Worm (Caenorhabditis elegans) whole organism, mixed stage, embryonic: Measurements from ENCODE around the gene srz-24.
"Not testable (repeated sequence)": the region's sequence is repeated elsewhere in the genome, so short reads cannot be mapped to it uniquely, and the experiment has no call there.

Experiments used
- M03D4.4 ChIP-seq: sonication (generic microtip); optimal IDR thresholded peaks from 2 replicates; lab custom pipeline; 2017; ENCODE audit warnings: mild to moderate bottlenecking, missing genetic modification characterization, missing compliant biosample characterization
- bed-3 ChIP-seq: fragments of 200-800 bp; sonication (Bioruptor generic); optimal IDR thresholded peaks from 3 replicates; lab custom pipeline; 2018; ENCODE audit warnings: mild to moderate bottlenecking, missing genetic modification characterization, moderate library complexity, missing compliant biosample characterization
- blmp-1 ChIP-seq: fragments of 150-350 bp; optimal IDR thresholded peaks from 2 replicates; lab custom pipeline; 2014; ENCODE audit warnings: missing biosample characterization, missing genetic modification characterization
- ceh-39 ChIP-seq: fragments of 150-350 bp; optimal IDR thresholded peaks from 2 replicates; lab custom pipeline; 2014; ENCODE audit warnings: missing biosample characterization, missing genetic modification characterization
- ceh-43 ChIP-seq: fragments of 200-800 bp; sonication (Bioruptor generic); optimal IDR thresholded peaks from 2 replicates; lab custom pipeline; 2018; ENCODE audit warnings: mild to moderate bottlenecking, missing genetic modification characterization, moderate library complexity, missing compliant biosample characterization
- ceh-83 ChIP-seq: fragments of 200-800 bp; sonication (Bioruptor generic); optimal IDR thresholded peaks from 2 replicates; lab custom pipeline; 2018; ENCODE audit warnings: mild to moderate bottlenecking, missing genetic modification characterization, missing compliant biosample characterization
- ces-1 ChIP-seq: fragments of 150-350 bp; optimal IDR thresholded peaks from 2 replicates; lab custom pipeline; 2014; ENCODE audit warnings: missing biosample characterization, missing genetic modification reagents, missing genetic modification characterization
- cnd-1 ChIP-seq: fragments of 200-800 bp; sonication (Bioruptor generic); optimal IDR thresholded peaks from 2 replicates; lab custom pipeline; 2018; ENCODE audit warnings: mild to moderate bottlenecking, missing genetic modification characterization, missing compliant biosample characterization
- drap-1 ChIP-seq: fragments of 200-800 bp; sonication (Bioruptor generic); optimal IDR thresholded peaks from 3 replicates; lab custom pipeline; 2018; ENCODE audit warnings: mild to moderate bottlenecking, missing genetic modification characterization, missing compliant biosample characterization
- flh-1 ChIP-seq: fragments of 200-800 bp; sonication (Bioruptor generic); optimal IDR thresholded peaks from 2 replicates; lab custom pipeline; 2018; ENCODE audit warnings: mild to moderate bottlenecking, missing genetic modification characterization, moderate library complexity, missing compliant biosample characterization
- ham-2 ChIP-seq: fragments of 200-800 bp; sonication (Bioruptor generic); optimal IDR thresholded peaks from 2 replicates; lab custom pipeline; 2018; ENCODE audit warnings: mild to moderate bottlenecking, missing genetic modification characterization, missing compliant biosample characterization
- hlh-1 ChIP-seq: fragments of 150-350 bp; optimal IDR thresholded peaks from 2 replicates; lab custom pipeline; 2014; ENCODE audit warnings: missing biosample characterization, missing genetic modification reagents, missing genetic modification characterization
- lin-13 ChIP-seq: fragments of 150-350 bp; optimal IDR thresholded peaks from 2 replicates; lab custom pipeline; 2014; ENCODE audit warnings: missing biosample characterization, missing genetic modification characterization
- lin-32 ChIP-seq: fragments of 200-800 bp; sonication (Bioruptor generic); optimal IDR thresholded peaks from 2 replicates; lab custom pipeline; 2018; ENCODE audit warnings: mild to moderate bottlenecking, missing genetic modification characterization, missing compliant biosample characterization
- lsy-2 ChIP-seq: fragments of 150-350 bp; optimal IDR thresholded peaks from 2 replicates; lab custom pipeline; 2014; ENCODE audit warnings: missing biosample characterization, missing genetic modification characterization
- mab-5 ChIP-seq: fragments of 150-350 bp; optimal IDR thresholded peaks from 2 replicates; lab custom pipeline; 2014; ENCODE audit warnings: missing biosample characterization, missing genetic modification characterization
- mep-1 ChIP-seq: fragments of 150-350 bp; optimal IDR thresholded peaks from 2 replicates; lab custom pipeline; 2017; ENCODE audit warnings: missing biosample characterization, missing genetic modification reagents, missing genetic modification characterization, inconsistent platforms
- mls-2 ChIP-seq: sonication (generic microtip); optimal IDR thresholded peaks from 2 replicates; lab custom pipeline; 2016; ENCODE audit warnings: mild to moderate bottlenecking, missing genetic modification characterization, moderate library complexity, missing compliant biosample characterization
- nhr-12 ChIP-seq: fragments of 150-350 bp; optimal IDR thresholded peaks from 2 replicates; lab custom pipeline; 2014; ENCODE audit warnings: missing biosample characterization, missing genetic modification characterization
- nhr-2 ChIP-seq: fragments of 150-350 bp; optimal IDR thresholded peaks from 2 replicates; lab custom pipeline; 2014; ENCODE audit warnings: missing biosample characterization, missing genetic modification characterization
- nhr-237 ChIP-seq: fragments of 150-350 bp; optimal IDR thresholded peaks from 2 replicates; lab custom pipeline; 2014; ENCODE audit warnings: missing biosample characterization, missing genetic modification characterization
- nhr-28 ChIP-seq: fragments of 150-350 bp; optimal IDR thresholded peaks from 2 replicates; lab custom pipeline; 2014; ENCODE audit warnings: missing biosample characterization, missing genetic modification characterization
- nhr-76 ChIP-seq: sonication (generic microtip); optimal IDR thresholded peaks from 2 replicates; lab custom pipeline; 2017; ENCODE audit warnings: missing biosample characterization, missing genetic modification characterization
- pha-4 ChIP-seq: fragments of 150-350 bp; optimal IDR thresholded peaks from 2 replicates; lab custom pipeline; 2018; ENCODE audit warnings: missing biosample characterization, missing genetic modification reagents, missing genetic modification characterization
- sem-2 ChIP-seq: fragments of 200-800 bp; sonication (Bioruptor generic); optimal IDR thresholded peaks from 2 replicates; lab custom pipeline; 2018; ENCODE audit warnings: mild to moderate bottlenecking, missing genetic modification characterization, missing compliant biosample characterization
- snpc-4 ChIP-seq: fragments of 150-350 bp; optimal IDR thresholded peaks from 2 replicates; lab custom pipeline; 2014; ENCODE audit warnings: missing biosample characterization, missing genetic modification characterization
- tbx-8 ChIP-seq: fragments of 200-800 bp; sonication (Bioruptor generic); optimal IDR thresholded peaks from 2 replicates; lab custom pipeline; 2018; ENCODE audit warnings: mild to moderate bottlenecking, missing genetic modification characterization, moderate library complexity, missing compliant biosample characterization
- unc-120 ChIP-seq: sonication (generic microtip); optimal IDR thresholded peaks from 2 replicates; lab custom pipeline; 2017; ENCODE audit warnings: missing genetic modification characterization, missing compliant biosample characterization; ENCODE audit not compliant: poor library complexity, severe bottlenecking
- unc-39 ChIP-seq: fragments of 150-350 bp; optimal IDR thresholded peaks from 2 replicates; lab custom pipeline; 2014; ENCODE audit warnings: missing biosample characterization, missing genetic modification characterization
- unc-62 ChIP-seq: fragments of 150-350 bp; optimal IDR thresholded peaks from 2 replicates; lab custom pipeline; 2014; ENCODE audit warnings: missing biosample characterization, missing genetic modification reagents, missing genetic modification characterization
- zip-8 ChIP-seq: fragments of 150-350 bp; optimal IDR thresholded peaks from 2 replicates; lab custom pipeline; 2014; ENCODE audit warnings: missing biosample characterization, missing genetic modification characterization
- ztf-11 ChIP-seq: fragments of 150-350 bp; optimal IDR thresholded peaks from 2 replicates; lab custom pipeline; 2014; ENCODE audit warnings: missing biosample characterization, missing genetic modification characterization

srz-24 gene

DNA sequence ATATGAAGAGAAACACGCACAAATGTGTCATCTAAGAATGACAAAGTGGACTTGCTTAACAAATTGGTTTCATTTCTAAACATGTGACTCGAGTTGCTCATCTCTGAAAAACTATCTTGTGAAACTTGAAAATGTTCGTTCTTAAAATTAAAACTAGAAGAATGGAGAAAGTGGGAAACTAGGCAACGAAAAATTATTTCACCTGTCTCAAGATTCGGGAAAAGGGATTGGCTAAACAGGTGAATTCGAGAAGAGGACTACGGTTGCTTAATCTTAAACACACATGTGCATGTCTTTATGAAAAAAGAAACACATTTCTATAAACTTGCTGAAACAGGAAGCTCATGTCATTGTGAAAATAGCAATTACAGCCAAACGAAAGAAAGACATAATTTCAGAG is at the start of gene srz-24:
TSS of gene srz-24 (minus strand) at position 101 of the 400 bp plus-strand sequence.
- TF ChIP-seq drap-1 (GFP tag; lab: Kevin White, UChicago) (no peak), nhr-2 (no peak), unc-39 (no peak), lin-13 (tag; lab: Kevin White, UChicago) (no peak), ces-1 (GFP tag; lab: Kevin White, UChicago) (no peak), mep-1 (tag; lab: Kevin White, UChicago) (no peak), nhr-237 (tag; lab: Kevin White, UChicago) (no peak), sem-2 (GFP tag; lab: Kevin White, UChicago) (no peak), ham-2 (GFP tag; lab: Kevin White, UChicago) (no peak), mls-2 (no peak), ceh-43 (GFP tag; lab: Kevin White, UChicago) (no peak)

DNA sequence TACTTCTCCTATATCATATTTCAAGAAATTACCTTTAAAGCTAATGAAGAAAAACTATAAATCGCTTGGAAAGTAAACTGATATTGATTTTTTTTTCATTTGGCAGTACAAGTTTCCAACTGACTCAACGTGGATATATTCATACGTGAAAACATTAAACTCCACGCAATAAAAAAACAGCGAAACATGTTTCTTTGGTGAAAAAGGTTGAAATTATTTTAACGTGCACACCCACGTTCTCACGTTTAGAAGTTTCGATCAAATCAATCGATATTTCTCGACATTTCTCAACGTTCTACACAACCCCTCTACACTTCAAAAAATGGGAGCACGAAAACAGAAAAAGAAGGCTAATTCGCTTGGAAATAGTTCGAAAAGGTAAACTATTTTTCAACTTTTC is 48.1 kb upstream of the srz-24 start, which contains the start of the genes best-6 and C09B9.2:
TSS of gene best-6 (minus strand) at position 101 of the 400 bp plus-strand sequence.
TSS of gene C09B9.2 (plus strand) at position 314 of the 400 bp plus-strand sequence.
- TF ChIP-seq unc-39 (no peak), mab-5 (tag; lab: Kevin White, UChicago) (no peak), blmp-1 (tag; lab: Kevin White, UChicago) (no peak), cnd-1 (tag; lab: Kevin White, UChicago) (no peak), tbx-8 (GFP tag; lab: Kevin White, UChicago) (no peak), nhr-28 (tag; lab: Kevin White, UChicago) (no peak), drap-1 (GFP tag; lab: Kevin White, UChicago) (no peak), nhr-76 (no peak), ceh-39 (tag; lab: Kevin White, UChicago) (no peak), pha-4 (tag; lab: Kevin White, UChicago) (no peak), hlh-1 (tag; lab: Kevin White, UChicago) (no peak), nhr-237 (tag; lab: Kevin White, UChicago) (no peak), bed-3 (no peak)

DNA sequence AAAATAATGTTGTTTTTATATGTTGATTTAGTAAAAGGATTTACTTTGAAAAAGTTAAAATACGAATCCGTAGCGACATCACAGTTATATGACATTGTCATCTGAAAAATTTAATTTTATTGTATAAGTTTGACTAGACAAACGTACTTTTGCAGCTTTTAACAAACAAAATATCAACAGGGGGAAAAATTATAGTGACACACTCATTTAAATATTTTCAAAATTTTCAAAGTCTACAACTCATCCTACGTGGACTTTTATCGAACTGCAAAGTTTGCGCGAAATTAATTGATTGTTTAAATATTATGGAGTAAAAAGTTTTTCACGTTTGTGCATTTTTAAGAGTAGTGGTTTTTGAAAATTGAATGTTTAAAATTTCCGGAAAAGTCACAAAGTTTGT is 44.7 kb upstream of the srz-24 start, which contains the start of gene C09B9.85:
TSS of gene C09B9.85 (minus strand) at position 101 of the 400 bp plus-strand sequence.
- TF ChIP-seq nhr-12 (no peak), nhr-76 (no peak), nhr-2 (no peak), mls-2 (no peak), M03D4.4 (no peak), ham-2 (GFP tag; lab: Kevin White, UChicago) (no peak), nhr-237 (tag; lab: Kevin White, UChicago) (no peak), bed-3 (no peak)

DNA sequence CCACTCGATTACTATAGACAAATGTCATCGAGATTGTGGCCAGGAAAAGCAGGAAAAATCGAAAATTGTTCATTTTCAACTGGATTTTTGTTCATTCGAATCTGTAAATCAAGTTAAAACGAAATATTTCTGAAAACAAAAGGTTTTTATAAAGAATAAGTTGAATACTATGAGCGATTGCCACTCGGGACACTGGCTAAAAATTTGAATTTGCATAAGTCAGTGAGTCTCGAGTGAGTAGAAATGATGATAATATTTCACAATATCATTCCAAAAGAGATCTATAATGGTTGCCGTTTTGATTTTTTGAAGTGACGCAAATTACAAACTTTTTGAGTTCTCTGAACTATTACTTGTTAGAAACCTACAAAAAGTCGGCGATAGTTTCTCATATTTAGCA is 39.6 kb upstream of the srz-24 start, which contains the start of gene T28H11.8:
TSS of gene T28H11.8 (minus strand) at position 101 of the 400 bp plus-strand sequence.
- TF ChIP-seq lin-32 (GFP tag; lab: Kevin White, UChicago), result no peak
- no peak for TF ChIP-seq ztf-11
- TF ChIP-seq unc-120 (tag; lab: Kevin White, UChicago), result no peak
- TF ChIP-seq mab-5 (tag; lab: Kevin White, UChicago), result no peak
- no peak for TF ChIP-seq snpc-4 (tag; lab: Kevin White, UChicago)
- no peak for TF ChIP-seq mls-2
- TF ChIP-seq hlh-1 (tag; lab: Kevin White, UChicago), result no peak
- TF ChIP-seq ceh-39 (tag; lab: Kevin White, UChicago), result no peak
- TF ChIP-seq flh-1 (GFP tag; lab: Kevin White, UChicago), result no peak
- TF ChIP-seq unc-62, result no peak
- TF ChIP-seq ces-1 (GFP tag; lab: Kevin White, UChicago), result no peak
- no peak for TF ChIP-seq nhr-2
- TF ChIP-seq lin-13 (tag; lab: Kevin White, UChicago), result no peak
- no peak for TF ChIP-seq nhr-237 (tag; lab: Kevin White, UChicago)
- TF ChIP-seq ceh-83 (GFP tag; lab: Kevin White, UChicago), result no peak
- no peak for TF ChIP-seq lsy-2 (tag; lab: Kevin White, UChicago)
- TF ChIP-seq zip-8 (tag; lab: Kevin White, UChicago), result no peak

DNA sequence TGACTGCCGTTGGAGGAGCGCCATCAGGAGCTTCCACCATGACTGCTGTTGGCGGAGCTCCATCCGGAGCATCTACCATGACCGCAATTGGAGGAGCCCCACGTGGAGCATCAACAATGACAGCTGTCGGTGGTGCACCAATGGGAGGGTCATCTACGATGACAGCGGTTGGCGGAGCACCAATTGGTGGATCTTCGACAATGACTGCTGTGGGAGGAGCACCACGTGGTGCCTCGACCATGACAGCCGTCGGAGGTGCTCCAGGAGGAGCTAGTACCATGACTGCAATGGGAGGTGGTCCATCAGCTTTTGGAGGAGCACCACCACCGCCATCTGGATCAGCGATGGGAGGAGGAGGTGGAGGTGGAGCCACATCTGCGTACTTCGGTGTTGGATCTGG is 36.1 kb upstream of the srz-24 start, which contains the start of gene T28H11.7:
TSS of gene T28H11.7 (minus strand) at position 101 of the 400 bp plus-strand sequence.
- TF ChIP-seq ceh-83 (GFP tag; lab: Kevin White, UChicago); ceh-39 (tag; lab: Kevin White, UChicago); flh-1 (GFP tag; lab: Kevin White, UChicago): not testable (repeated sequence)
- TF ChIP-seq, all 35 proteins: peak for 0; not testable (repeated sequence) for 35
